Fruit fly (Drosophila melanogaster): ENCODE results near the gene CG31278.

Gene CG31278

DNA sequence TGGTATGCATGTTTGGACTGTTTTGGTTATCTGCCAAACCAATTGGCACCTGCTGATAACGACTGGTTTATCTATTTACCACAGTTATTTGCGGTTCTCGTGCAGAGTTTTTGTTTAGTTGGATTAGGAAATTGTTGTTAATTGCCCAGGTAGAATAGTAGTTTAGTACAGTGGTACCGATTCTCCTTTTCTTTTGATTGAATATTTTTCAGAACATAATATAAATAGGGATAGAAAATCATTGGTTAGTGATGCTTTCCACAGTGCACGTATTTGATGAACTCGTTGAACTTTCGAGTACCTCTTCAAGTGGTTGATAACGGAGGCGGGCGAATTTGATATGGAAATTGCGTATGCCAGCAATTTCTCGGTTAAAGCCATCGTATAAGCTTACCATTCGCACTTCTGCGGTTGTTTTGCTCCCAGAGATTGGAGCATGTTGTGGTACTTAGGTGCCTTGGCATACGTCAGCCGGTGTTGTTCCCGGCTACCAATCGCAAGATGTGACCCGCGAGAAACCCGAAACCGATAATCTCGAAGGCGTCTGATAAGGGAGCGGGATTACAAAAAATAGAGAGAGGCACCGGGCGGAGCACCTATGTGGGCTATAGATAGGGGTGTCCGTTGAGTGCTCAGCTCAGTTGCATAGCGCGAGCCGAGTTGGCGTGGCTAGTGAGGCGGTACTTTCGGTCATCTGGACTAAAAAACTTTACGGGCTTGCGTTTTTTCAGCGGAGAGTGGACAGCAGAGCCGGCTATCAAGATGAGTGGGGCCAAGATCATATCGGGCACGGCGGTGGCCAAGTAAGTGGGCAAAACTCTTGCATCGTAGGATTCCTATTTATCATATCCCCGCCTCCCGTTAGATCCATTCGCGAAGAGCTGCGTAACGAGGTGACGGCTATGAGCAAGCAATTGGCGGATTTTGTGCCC is 8.9 kb downstream of the CG31278 start:
- TF ChIP-seq Myc (optimal IDR thresholded peaks at IDR 0.05), result no peak
- no peak for TF ChIP-seq ttk (optimal IDR thresholded peaks at IDR 0.05)
- TF ChIP-seq h (optimal IDR thresholded peaks at IDR 0.05), result no peak
- no peak for TF ChIP-seq insv (optimal IDR thresholded peaks at IDR 0.05)
- TF ChIP-seq Sin3A (optimal IDR thresholded peaks at IDR 0.05), result no peak
- no peak for TF ChIP-seq psq (optimal IDR thresholded peaks at IDR 0.05)

DNA sequence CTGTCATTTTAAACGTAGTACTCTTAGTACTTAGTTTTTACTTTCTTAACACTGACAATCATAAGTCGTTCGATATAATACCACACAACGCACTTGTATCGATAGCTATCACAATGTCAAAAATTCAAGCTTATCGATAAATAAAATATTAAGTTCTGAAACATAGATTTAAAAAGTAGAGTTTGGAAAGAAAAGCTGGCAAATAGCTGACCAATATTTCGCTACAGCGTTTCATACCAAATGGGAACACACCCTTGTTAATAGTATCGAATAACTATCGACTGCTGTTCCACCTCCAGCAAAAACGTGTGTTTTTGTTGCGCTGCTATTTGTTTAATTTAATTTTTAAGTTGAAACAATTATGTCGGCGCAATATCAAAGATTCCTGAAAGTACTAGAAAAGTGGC is 11.8 kb downstream of the CG31278 start, which contains the start of the genes pug, CG14683 and CG46459:
Gene pug (plus strand): TSS at position 164 of the 407 bp plus-strand sequence.
Gene CG14683 (plus strand): TSS at position 277 of the 407 bp plus-strand sequence.
Gene CG46459 (plus strand): TSS at position 277 of the 407 bp plus-strand sequence.
- TF ChIP-seq Myc (optimal IDR thresholded peaks at IDR 0.05) (no peak), Sin3A (optimal IDR thresholded peaks at IDR 0.05) (no peak), h (optimal IDR thresholded peaks at IDR 0.05) (no peak), insv (optimal IDR thresholded peaks at IDR 0.05) (no peak), psq (optimal IDR thresholded peaks at IDR 0.05) (no peak), ttk (optimal IDR thresholded peaks at IDR 0.05) (no peak)

DNA sequence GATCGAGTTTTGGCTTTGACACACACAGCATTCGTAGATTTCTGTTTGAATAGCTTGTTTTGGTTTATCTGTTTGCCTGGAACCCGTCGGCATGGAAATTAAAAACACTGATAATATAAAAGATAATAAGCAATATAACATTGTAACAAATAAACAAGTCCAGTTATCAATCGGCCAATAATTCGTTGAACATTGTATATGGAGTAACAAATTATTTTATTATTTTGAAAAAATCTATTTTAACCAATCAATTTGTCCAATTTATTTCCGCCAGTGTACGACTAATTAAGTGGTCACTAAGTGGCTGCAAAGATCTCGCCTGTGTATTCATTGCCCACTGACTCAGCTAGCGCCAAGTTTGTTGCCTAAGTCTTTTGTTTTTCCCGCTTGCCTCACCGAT is 19.3 kb downstream of the CG31278 start:
- TF ChIP-seq insv (optimal IDR thresholded peaks at IDR 0.05) (no peak), psq (optimal IDR thresholded peaks at IDR 0.05) (no peak)

DNA sequence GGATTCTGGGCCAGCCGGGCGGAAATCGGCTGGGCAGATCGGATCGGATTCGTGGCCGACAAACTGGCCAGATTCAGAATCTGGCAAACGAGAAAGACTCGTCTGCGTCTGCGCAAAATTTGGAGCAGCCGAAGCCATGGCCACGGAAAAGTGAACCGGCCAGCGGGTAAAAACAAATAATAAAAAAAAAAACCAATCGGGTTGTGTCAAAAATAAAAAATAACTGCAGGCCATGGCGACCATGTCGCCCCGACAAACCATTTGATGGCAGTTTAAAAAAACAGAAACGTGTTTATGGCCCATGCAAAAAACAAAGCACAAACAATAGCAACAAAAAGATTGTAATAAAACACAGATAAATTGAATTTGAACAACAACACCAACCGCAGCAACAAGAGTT is 20.0 kb downstream of the CG31278 start:
- TF ChIP-seq Sin3A (optimal IDR thresholded peaks at IDR 0.05), result no peak
- no peak for TF ChIP-seq insv (optimal IDR thresholded peaks at IDR 0.05)
- TF ChIP-seq ttk (optimal IDR thresholded peaks at IDR 0.05), result no peak
- no peak for TF ChIP-seq psq (optimal IDR thresholded peaks at IDR 0.05)
- no peak for TF ChIP-seq Myc (optimal IDR thresholded peaks at IDR 0.05)
- TF ChIP-seq h (optimal IDR thresholded peaks at IDR 0.05), result no peak

DNA sequence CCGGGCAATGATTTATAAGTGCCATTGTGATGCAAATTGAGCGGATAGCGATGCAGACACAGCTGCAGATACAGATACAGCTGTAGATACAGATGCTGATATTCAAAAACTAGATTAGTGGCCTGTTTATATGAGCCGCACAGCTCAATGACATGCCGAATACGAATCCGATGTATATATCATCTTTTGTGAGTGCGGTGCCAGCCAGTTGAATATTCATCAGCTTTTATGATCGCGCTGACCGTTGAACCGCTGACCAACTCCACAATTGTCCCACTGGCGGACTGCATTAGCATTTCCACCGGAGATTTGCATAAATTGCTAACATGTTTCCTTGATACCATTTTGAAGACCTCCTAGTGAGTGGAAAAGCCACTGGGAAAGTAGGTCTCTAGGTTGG is 20.8 kb downstream of the CG31278 start:
- TF ChIP-seq Myc (optimal IDR thresholded peaks at IDR 0.05) (no peak), psq (optimal IDR thresholded peaks at IDR 0.05) (no peak), ttk (optimal IDR thresholded peaks at IDR 0.05) (no peak), Sin3A (optimal IDR thresholded peaks at IDR 0.05) (no peak), insv (optimal IDR thresholded peaks at IDR 0.05) (no peak), h (optimal IDR thresholded peaks at IDR 0.05) (no peak)

DNA sequence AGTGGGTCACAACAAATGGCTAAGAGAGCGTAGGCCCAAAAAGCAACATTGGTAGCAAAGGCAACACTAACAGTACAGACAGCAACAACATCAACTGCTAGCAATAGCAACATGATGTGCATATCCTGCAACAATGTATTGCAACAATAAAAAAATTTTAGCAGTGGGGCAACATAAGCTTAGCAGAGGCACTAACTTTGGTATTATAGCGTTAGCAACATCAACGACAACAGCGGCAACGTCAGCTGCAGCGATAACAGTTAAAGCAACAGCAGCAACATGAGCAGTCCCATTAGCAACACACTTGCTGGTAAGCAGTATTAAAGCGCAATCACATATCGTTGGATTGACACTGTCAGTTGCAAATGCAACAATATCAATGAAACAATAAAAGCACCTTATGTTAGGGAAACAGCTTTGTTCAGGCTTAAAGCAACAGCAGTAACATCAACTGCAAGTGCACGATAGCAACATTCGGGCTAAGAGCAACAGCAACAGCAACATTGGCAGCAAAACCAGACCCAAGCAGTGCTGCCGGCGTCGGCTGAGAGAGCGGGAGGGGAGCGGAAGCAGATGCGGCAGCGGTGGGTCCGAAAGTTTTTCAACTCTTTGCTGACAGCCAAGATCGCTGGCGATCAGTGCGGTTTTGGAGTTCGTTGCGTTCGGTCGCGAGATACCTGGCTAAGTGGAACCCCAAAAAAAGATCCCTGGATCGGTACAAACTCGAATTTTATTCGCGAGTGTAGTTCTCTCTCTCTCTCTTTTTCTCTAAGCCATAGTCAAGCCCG is 21.6 kb downstream of the CG31278 start, which contains the start of gene Skel:
Gene Skel (plus strand): TSS at position 637 of the 788 bp plus-strand sequence.
- no peak for TF ChIP-seq h (optimal IDR thresholded peaks at IDR 0.05)
- no peak for TF ChIP-seq psq (optimal IDR thresholded peaks at IDR 0.05)
- TF ChIP-seq Myc (optimal IDR thresholded peaks at IDR 0.05), result no peak
- TF ChIP-seq Sin3A (optimal IDR thresholded peaks at IDR 0.05), result no peak
- TF ChIP-seq ttk (optimal IDR thresholded peaks at IDR 0.05), result no peak
- no peak for TF ChIP-seq insv (optimal IDR thresholded peaks at IDR 0.05)

DNA sequence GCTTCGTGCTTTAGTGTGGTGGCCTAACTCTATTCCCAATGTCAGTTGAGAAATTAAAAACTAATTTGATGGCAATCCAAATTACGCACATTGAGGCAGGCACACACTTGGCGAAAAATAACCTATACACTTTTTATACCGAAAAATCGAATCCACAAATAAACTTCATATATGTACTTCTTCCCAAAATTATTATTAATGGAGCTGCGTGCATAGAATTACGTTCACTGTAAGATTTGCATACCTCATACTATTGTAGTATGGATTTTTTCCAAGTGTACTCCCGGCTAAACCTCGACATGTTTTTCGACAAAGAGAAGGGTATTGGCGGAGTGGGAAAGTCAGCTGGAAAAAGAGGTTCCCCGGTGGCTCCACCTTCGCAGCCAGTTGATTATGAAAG is 23.9 kb downstream of the CG31278 start:
- TF ChIP-seq Myc (optimal IDR thresholded peaks at IDR 0.05) (no peak), insv (optimal IDR thresholded peaks at IDR 0.05) (no peak), h (optimal IDR thresholded peaks at IDR 0.05) (no peak), ttk (optimal IDR thresholded peaks at IDR 0.05) (no peak), psq (optimal IDR thresholded peaks at IDR 0.05) (no peak), Sin3A (optimal IDR thresholded peaks at IDR 0.05) (no peak)

DNA sequence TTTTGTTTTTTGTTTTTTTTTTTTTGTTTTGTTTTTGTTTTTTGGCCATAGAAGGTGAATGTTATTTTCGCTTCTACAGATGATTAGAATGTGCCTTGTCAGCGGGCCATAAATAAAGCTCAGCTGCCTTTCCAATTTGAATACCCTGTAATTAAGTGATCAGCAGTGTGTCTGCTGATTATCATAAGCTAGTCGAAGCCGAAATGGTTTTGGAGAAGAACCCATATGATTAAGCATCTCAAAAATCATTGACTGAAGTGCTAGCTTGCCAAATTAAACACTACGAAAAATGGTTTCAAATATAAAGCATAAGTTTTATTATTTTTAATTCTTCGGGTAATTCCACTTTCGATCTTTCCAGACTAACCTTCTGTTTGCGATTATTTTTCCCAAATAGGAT is 24.9 kb downstream of the CG31278 start:
- TF ChIP-seq insv (optimal IDR thresholded peaks at IDR 0.05) (no peak), Myc (optimal IDR thresholded peaks at IDR 0.05) (no peak), Sin3A (optimal IDR thresholded peaks at IDR 0.05) (no peak), h (optimal IDR thresholded peaks at IDR 0.05) (no peak), psq (optimal IDR thresholded peaks at IDR 0.05) (no peak), ttk (optimal IDR thresholded peaks at IDR 0.05) (no peak)

DNA sequence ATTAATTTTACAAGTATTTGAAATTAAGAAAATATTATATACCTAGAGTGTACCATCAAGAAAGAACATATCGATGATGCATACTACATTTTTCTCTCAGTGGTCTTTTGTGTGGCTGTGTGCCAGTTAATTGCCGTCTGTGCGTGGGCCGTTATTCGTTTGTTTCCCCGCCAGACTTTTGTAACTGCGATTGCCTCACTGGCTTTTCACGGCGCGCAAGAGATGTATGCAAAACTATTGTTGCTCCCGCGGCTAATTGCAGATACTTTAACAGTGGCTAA is 26.5 kb downstream of the CG31278 start:
- TF ChIP-seq ttk (optimal IDR thresholded peaks at IDR 0.05) (no peak), Sin3A (optimal IDR thresholded peaks at IDR 0.05) (no peak), psq (optimal IDR thresholded peaks at IDR 0.05) (no peak), h (optimal IDR thresholded peaks at IDR 0.05) (no peak), insv (optimal IDR thresholded peaks at IDR 0.05) (no peak), Myc (optimal IDR thresholded peaks at IDR 0.05) (no peak)

DNA sequence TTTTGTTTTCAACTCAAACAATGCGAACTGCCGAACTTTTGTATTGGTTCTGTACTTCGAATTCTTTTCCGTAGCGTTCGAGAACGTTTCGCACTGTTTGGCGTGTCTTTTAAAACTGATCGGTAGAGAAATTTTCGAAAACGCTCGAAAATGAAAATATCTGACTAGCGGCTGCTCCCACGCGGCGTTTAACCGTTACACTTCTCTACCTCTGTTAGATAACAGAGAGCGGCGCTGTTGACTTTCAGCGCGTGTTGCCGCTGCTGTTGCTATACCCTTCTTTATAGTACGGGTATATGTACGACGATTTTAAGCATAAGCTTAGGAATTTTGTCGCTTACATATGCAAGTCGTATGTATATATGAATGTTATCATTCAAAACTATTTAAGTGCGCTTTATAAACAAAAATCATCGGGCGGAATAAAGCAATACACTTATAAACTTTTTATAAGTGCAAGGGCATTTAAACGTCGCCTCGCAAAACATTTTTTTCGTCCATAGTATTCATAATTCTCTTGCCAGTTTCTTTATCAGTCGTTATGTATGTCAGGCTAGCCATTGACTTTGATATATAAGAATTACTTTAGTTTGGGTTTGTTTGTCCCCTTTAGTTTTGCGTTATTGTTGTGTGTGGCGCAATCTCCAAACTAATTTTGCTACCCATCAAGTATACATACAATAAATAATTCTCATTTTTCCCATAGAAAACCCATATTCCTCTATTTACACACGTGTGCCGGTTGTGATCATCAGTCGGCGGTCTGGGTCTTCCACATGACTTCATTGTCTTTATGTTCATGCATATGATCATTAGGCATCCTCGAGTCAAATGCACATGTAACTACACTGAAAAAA is 27.1 kb downstream of the CG31278 start, which contains the start of gene Phyhd1:
Gene Phyhd1 (minus strand): TSS at position 101 of the 857 bp plus-strand sequence.
- no peak for TF ChIP-seq Sin3A (optimal IDR thresholded peaks at IDR 0.05)
- no peak for TF ChIP-seq Myc (optimal IDR thresholded peaks at IDR 0.05)
- no peak for TF ChIP-seq insv (optimal IDR thresholded peaks at IDR 0.05)
- TF ChIP-seq h (optimal IDR thresholded peaks at IDR 0.05), result no peak
- no peak for TF ChIP-seq psq (optimal IDR thresholded peaks at IDR 0.05)
- no peak for TF ChIP-seq ttk (optimal IDR thresholded peaks at IDR 0.05)

- TF ChIP-seq h (optimal IDR thresholded peaks at IDR 0.05) (no peak), psq (optimal IDR thresholded peaks at IDR 0.05) (no peak), Sin3A (optimal IDR thresholded peaks at IDR 0.05) (no peak), insv (optimal IDR thresholded peaks at IDR 0.05) (no peak), Myc (optimal IDR thresholded peaks at IDR 0.05) (no peak), ttk (optimal IDR thresholded peaks at IDR 0.05) (no peak)
These were observed 28.2 kb downstream of the CG31278 start for dm6 chr3R:10679911-10680310.

Measured in Kc167 (cell line).